Fruit fly (Drosophila melanogaster): ENCODE measurements around the gene CG16713.

- TF ChIP-seq Sin3A (optimal IDR thresholded peaks at IDR 0.05) (no peak), Myc (optimal IDR thresholded peaks at IDR 0.05) (no peak), psq (optimal IDR thresholded peaks at IDR 0.05) (no peak), h (optimal IDR thresholded peaks at IDR 0.05) (no peak)
Measured at dm6 chr2L:3696438-3696837, 1.2 kb upstream of the CG16713 start, which contains the start of gene IM33.

All from Kc167 (cell line).